Fruit fly (Drosophila melanogaster) whole organism, adult: Measurements from ENCODE around the gene hng3.

Experiments
- CG11617 ChIP-seq: fragments of 200-800 bp; sonication (Bioruptor generic); optimal IDR thresholded peaks from 2 replicates; lab custom pipeline; 2017; ENCODE audit warnings: mild to moderate bottlenecking, missing biosample characterization, missing genetic modification reagents, missing genetic modification characterization
- CG14711 ChIP-seq: fragments of 200-800 bp; sonication (Bioruptor generic); optimal IDR thresholded peaks from 2 replicates; lab custom pipeline; 2018; ENCODE audit warnings: missing biosample characterization, mild to moderate bottlenecking, missing genetic modification characterization, moderate library complexity
- CG1620 ChIP-seq: fragments of 200-800 bp; sonication (Bioruptor generic); optimal IDR thresholded peaks from 2 replicates; lab custom pipeline; 2016; ENCODE audit warnings: missing biosample characterization, missing genetic modification characterization
- CG7101 ChIP-seq: fragments of 200-800 bp; sonication (Bioruptor generic); optimal IDR thresholded peaks from 2 replicates; lab custom pipeline; 2018; ENCODE audit warnings: missing biosample characterization, mild to moderate bottlenecking, missing genetic modification characterization, moderate library complexity
- Clk ChIP-seq: fragments of 200-800 bp; sonication (Bioruptor generic); optimal IDR thresholded peaks from 2 replicates; lab custom pipeline; 2017; ENCODE audit warnings: missing biosample characterization, missing genetic modification characterization
- Crg-1 ChIP-seq: fragments of 200-800 bp; sonication (Bioruptor generic); optimal IDR thresholded peaks from 2 replicates; lab custom pipeline; 2016; ENCODE audit warnings: missing biosample characterization, missing genetic modification characterization
- bab1 ChIP-seq: fragments of 200-800 bp; sonication (Bioruptor generic); optimal IDR thresholded peaks from 3 replicates; lab custom pipeline; 2019; ENCODE audit warnings: missing biosample characterization, mild to moderate bottlenecking, missing genetic modification characterization, moderate library complexity
- kay ChIP-seq: fragments of 200-800 bp; sonication (Bioruptor generic); peaks from one replicate; lab custom pipeline; 2016; ENCODE audit warnings: missing biosample characterization, missing genetic modification characterization, borderline replicate concordance
- ovo ChIP-seq: fragments of 200-800 bp; sonication (Bioruptor generic); optimal IDR thresholded peaks from 2 replicates; lab custom pipeline; 2016; ENCODE audit warnings: missing biosample characterization, missing genetic modification characterization
- pad ChIP-seq: fragments of 200-800 bp; sonication (Bioruptor generic); optimal IDR thresholded peaks from 3 replicates; lab custom pipeline; 2017; ENCODE audit warnings: missing biosample characterization, missing genetic modification characterization, mild to moderate bottlenecking, moderate library complexity, missing genetic modification reagents
- tj ChIP-seq: fragments of 200-800 bp; sonication (Bioruptor generic); optimal IDR thresholded peaks from 3 replicates; lab custom pipeline; 2017; ENCODE audit warnings: missing biosample characterization, mild to moderate bottlenecking, missing genetic modification characterization, moderate library complexity
- toe ChIP-seq: fragments of 200-800 bp; sonication (Bioruptor generic); optimal IDR thresholded peaks from 2 replicates; lab custom pipeline; 2016; ENCODE audit warnings: missing biosample characterization, missing genetic modification characterization

DNA sequence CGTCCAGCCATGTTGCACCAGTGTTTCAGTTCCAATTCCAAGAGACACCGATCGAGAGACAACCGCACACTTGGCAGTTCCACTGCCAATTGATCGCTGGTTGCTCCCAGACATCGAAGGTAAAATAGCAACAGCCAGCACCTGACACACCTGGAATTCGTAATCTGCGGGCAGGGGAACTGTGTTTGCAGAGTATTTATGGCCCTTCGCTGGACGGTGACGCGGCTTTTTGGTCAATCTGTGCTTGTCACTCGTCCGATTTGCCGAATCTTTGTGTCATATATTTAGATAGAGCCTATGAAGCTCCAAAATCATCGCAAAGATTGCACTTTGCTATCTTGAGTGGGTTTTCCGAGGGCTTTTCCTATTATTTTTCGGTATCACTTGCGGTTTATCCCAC lies 67.4 kb downstream of the hng3 start, which contains the start of gene hiro:
- no peak for TF ChIP-seq CG11617 (GFP tag; lab: Kevin White, UChicago)
- TF ChIP-seq CG14711 (tag; lab: Kevin White, UChicago): no peak
- no peak for TF ChIP-seq kay (GFP tag; lab: Kevin White, UChicago)
- TF ChIP-seq ovo (GFP tag; lab: Kevin White, UChicago): no peak
- TF ChIP-seq pad (GFP tag; lab: Kevin White, UChicago): no peak
- no peak for TF ChIP-seq CG1620 (GFP tag; lab: Kevin White, UChicago)
- no peak for TF ChIP-seq Clk (GFP tag; lab: Kevin White, UChicago)
- no peak for TF ChIP-seq tj
- TF ChIP-seq bab1 (GFP tag; lab: Kevin White, UChicago): no peak
- TF ChIP-seq Crg-1 (GFP tag; lab: Kevin White, UChicago): no peak
- TF ChIP-seq CG7101 (tag; lab: Kevin White, UChicago): no peak
- TF ChIP-seq toe (GFP tag; lab: Kevin White, UChicago): no peak
